Worm (Caenorhabditis elegans) whole organism, L3 larva: ENCODE measurements around the gene Y75B8A.33.

Source experiments
- R02D3.7 ChIP-seq: fragments of 150-350 bp; optimal IDR thresholded peaks from 2 replicates; lab custom pipeline; 2014; ENCODE audit warnings: missing biosample characterization, missing genetic modification characterization
- ZK546.5 ChIP-seq: sonication (generic microtip); optimal IDR thresholded peaks from 2 replicates; lab custom pipeline; 2017; ENCODE audit warnings: missing biosample characterization, missing genetic modification characterization
- ceh-28 ChIP-seq: fragments of 150-350 bp; optimal IDR thresholded peaks from 2 replicates; lab custom pipeline; 2014; ENCODE audit warnings: missing biosample characterization, missing genetic modification reagents, missing genetic modification characterization
- ceh-9 ChIP-seq: sonication (generic microtip); optimal IDR thresholded peaks from 2 replicates; lab custom pipeline; 2018; ENCODE audit warnings: missing biosample characterization, missing genetic modification characterization
- egl-5 ChIP-seq: fragments of 150-350 bp; optimal IDR thresholded peaks from 2 replicates; lab custom pipeline; 2017; ENCODE audit warnings: missing biosample characterization, missing genetic modification reagents, missing genetic modification characterization, inconsistent platforms
- mdl-1 ChIP-seq: fragments of 150-350 bp; optimal IDR thresholded peaks from 2 replicates; lab custom pipeline; 2014; ENCODE audit warnings: missing biosample characterization, missing genetic modification characterization
- nhr-11 ChIP-seq: fragments of 150-350 bp; optimal IDR thresholded peaks from 2 replicates; lab custom pipeline; 2014; ENCODE audit warnings: missing biosample characterization, missing genetic modification characterization
- nhr-25 ChIP-seq: sonication (generic microtip); optimal IDR thresholded peaks from 2 replicates; lab custom pipeline; 2017; ENCODE audit warnings: missing biosample characterization, missing genetic modification characterization
- unc-39 ChIP-seq: sonication (generic microtip); optimal IDR thresholded peaks from 4 replicates; lab custom pipeline; 2017; ENCODE audit warnings: missing biosample characterization, missing genetic modification characterization
- ztf-4 ChIP-seq: fragments of 150-350 bp; optimal IDR thresholded peaks from 2 replicates; lab custom pipeline; 2014; ENCODE audit warnings: missing biosample characterization, missing genetic modification characterization

ce11 chrIII:12327528-12327997 lies 39.6 kb downstream of the Y75B8A.33 start, which contains the start of the genes zip-12 and Y75B8A.63:
- TF ChIP-seq ztf-4 = no peak
- no peak for TF ChIP-seq ceh-9 (tag; lab: Kevin White, UChicago)
- no peak for TF ChIP-seq nhr-11 (tag; lab: Kevin White, UChicago)
- TF ChIP-seq ceh-28 (tag; lab: Kevin White, UChicago) = no peak
- no peak for TF ChIP-seq nhr-25 (tag; lab: Kevin White, UChicago)
- TF ChIP-seq R02D3.7 (tag; lab: Kevin White, UChicago) = no peak
- TF ChIP-seq mdl-1 (tag; lab: Kevin White, UChicago) = no peak
- no peak for TF ChIP-seq ZK546.5
- TF ChIP-seq egl-5 (tag; lab: Kevin White, UChicago) = no peak
- no peak for TF ChIP-seq unc-39 (tag; lab: Kevin White, UChicago)
